Fruit fly (Drosophila melanogaster) whole organism, embryonic: Measurements from ENCODE around the gene Targ2.

Source experiments
- C15 ChIP-seq: fragments of 200-800 bp; sonication (Bioruptor generic); IDR thresholded peaks from 3 replicates; pipeline ENCODE4 v1.3.6; 2022; ENCODE audit warnings: missing biosample characterization, missing genetic modification characterization
- CG11695 ChIP-seq: fragments of 200-800 bp; sonication (Bioruptor generic); IDR thresholded peaks from 3 replicates; pipeline ENCODE4 v1.3.6; 2022; ENCODE audit warnings: missing biosample characterization, missing genetic modification characterization
- CG12071 ChIP-seq: fragments of 200-800 bp; sonication (Bioruptor generic); optimal IDR thresholded peaks from 3 replicates; lab custom pipeline; 2018; ENCODE audit warnings: missing biosample characterization, mild to moderate bottlenecking, missing genetic modification characterization
- CG12299 ChIP-seq: fragments of 200-800 bp; sonication (Bioruptor generic); optimal IDR thresholded peaks from 2 replicates; lab custom pipeline; 2018; ENCODE audit warnings: missing biosample characterization, mild to moderate bottlenecking, missing genetic modification characterization
- CG14667 ChIP-seq: fragments of 200-800 bp; sonication (Bioruptor generic); IDR thresholded peaks from 2 replicates; pipeline ENCODE4 v1.3.6; 2022; ENCODE audit warnings: missing biosample characterization, missing genetic modification characterization
- CG1832 ChIP-seq: fragments of 200-800 bp; sonication (Bioruptor generic); optimal IDR thresholded peaks from 2 replicates; lab custom pipeline; 2017; ENCODE audit warnings: missing biosample characterization, mild to moderate bottlenecking, missing genetic modification characterization, inconsistent platforms
- CG3838 ChIP-seq: fragments of 200-800 bp; sonication (Bioruptor generic); optimal IDR thresholded peaks from 3 replicates; lab custom pipeline; 2016; ENCODE audit warnings: missing biosample characterization, missing genetic modification characterization
- CG3847 ChIP-seq: fragments of 200-800 bp; sonication (Bioruptor generic); IDR thresholded peaks from 2 replicates; pipeline ENCODE4 v1.3.6; 2022; ENCODE audit warnings: missing biosample characterization, missing genetic modification characterization
- CG4730 ChIP-seq: fragments of 200-800 bp; sonication (Bioruptor generic); IDR thresholded peaks from 2 replicates; pipeline ENCODE4 v1.3.6; 2022; ENCODE audit warnings: missing biosample characterization, missing genetic modification characterization
- Chrac-16 ChIP-seq: fragments of 200-800 bp; sonication (Bioruptor generic); optimal IDR thresholded peaks from 3 replicates; lab custom pipeline; 2016; ENCODE audit warnings: missing biosample characterization, missing genetic modification characterization
- Doc2 ChIP-seq: fragments of 200-800 bp; sonication (Bioruptor generic); IDR thresholded peaks from 2 replicates; pipeline ENCODE4 v1.3.6; 2022; ENCODE audit warnings: missing biosample characterization, missing genetic modification characterization
- Drgx ChIP-seq: fragments of 200-800 bp; sonication (Bioruptor generic); IDR thresholded peaks from 2 replicates; pipeline ENCODE4 v1.3.6; 2022; ENCODE audit warnings: missing biosample characterization, missing genetic modification characterization
- E2f1 ChIP-seq: fragments of 200-800 bp; sonication (Bioruptor generic); IDR thresholded peaks from 2 replicates; pipeline ENCODE4 v1.3.6; 2022; ENCODE audit warnings: missing biosample characterization, missing genetic modification characterization
- Ets65A ChIP-seq: fragments of 200-800 bp; sonication (Bioruptor generic); peaks from one replicate; lab custom pipeline; 2016; ENCODE audit warnings: missing biosample characterization, missing genetic modification characterization
- Fer2 ChIP-seq: fragments of 200-800 bp; sonication (Bioruptor generic); optimal IDR thresholded peaks from 2 replicates; lab custom pipeline; 2018; ENCODE audit warnings: missing biosample characterization, mild to moderate bottlenecking, missing genetic modification characterization, moderate library complexity
- Jarid2 ChIP-seq: fragments of 200-800 bp; sonication (Bioruptor generic); optimal IDR thresholded peaks from 3 replicates; lab custom pipeline; 2017; ENCODE audit warnings: mild to moderate bottlenecking, missing biosample characterization, missing genetic modification reagents, missing genetic modification characterization
- Opbp ChIP-seq: fragments of 200-800 bp; sonication (Bioruptor generic); IDR thresholded peaks from 3 replicates; pipeline ENCODE4 v1.3.6; 2022; ENCODE audit warnings: missing biosample characterization, missing genetic modification characterization; ENCODE audit not compliant: partially characterized antibody
- Optix ChIP-seq: fragments of 200-800 bp; sonication (Bioruptor generic); IDR thresholded peaks from 3 replicates; pipeline ENCODE4 v1.3.6; 2022; ENCODE audit warnings: missing biosample characterization, missing genetic modification characterization
- Trl ChIP-seq, 3 experiments: fragments of >200 bp in 2 of 3; fragments of 200-800 bp in 1 of 3; sonication (Bioruptor generic) in 1 of 3; optimal IDR thresholded peaks; 2 replicates in 1 of 3; 3 replicates in 2 of 3; lab custom pipeline; 2016 to 2017; ENCODE audit warnings: missing biosample characterization in 1 of 3, missing genetic modification characterization in 1 of 3
- Xbp1 ChIP-seq: fragments of 200-800 bp; sonication (Bioruptor generic); optimal IDR thresholded peaks from 3 replicates; lab custom pipeline; 2016; ENCODE audit warnings: missing biosample characterization, mild to moderate bottlenecking, missing genetic modification characterization
- bsh ChIP-seq, 2 experiments: fragments of 200-800 bp; sonication (Bioruptor generic); optimal IDR thresholded peaks; 2 replicates each; lab custom pipeline; 2017 to 2018; ENCODE audit warnings: mild to moderate bottlenecking in 2 of 2, missing biosample characterization in 2 of 2, missing genetic modification characterization in 2 of 2, moderate library complexity in 1 of 2
- cg ChIP-seq: fragments of 200-800 bp; sonication (Bioruptor generic); optimal IDR thresholded peaks from 3 replicates; lab custom pipeline; 2019; ENCODE audit warnings: missing biosample characterization, mild to moderate bottlenecking, missing genetic modification characterization, moderate library complexity
- ftz-f1 ChIP-seq: fragments of 200-800 bp; sonication (Bioruptor generic); optimal IDR thresholded peaks from 2 replicates; lab custom pipeline; 2016; ENCODE audit warnings: missing biosample characterization, missing genetic modification characterization
- gem ChIP-seq: fragments of 200-800 bp; sonication (Bioruptor generic); optimal IDR thresholded peaks from 2 replicates; lab custom pipeline; 2019; ENCODE audit warnings: missing biosample characterization, mild to moderate bottlenecking, missing genetic modification characterization, moderate library complexity
- gsb ChIP-seq: fragments of 200-800 bp; sonication (Bioruptor generic); IDR thresholded peaks from 2 replicates; pipeline ENCODE4 v1.3.6; 2022; ENCODE audit warnings: missing biosample characterization, missing genetic modification characterization
- hbn ChIP-seq: fragments of 200-800 bp; sonication (Bioruptor generic); IDR thresholded peaks from 2 replicates; pipeline ENCODE4 v1.3.6; 2022; ENCODE audit warnings: missing biosample characterization, missing genetic modification characterization; ENCODE audit not compliant: partially characterized antibody
- odd ChIP-seq: fragments of 200-800 bp; sonication (Bioruptor generic); optimal IDR thresholded peaks from 2 replicates; lab custom pipeline; 2017; ENCODE audit warnings: missing biosample characterization, mild to moderate bottlenecking, missing genetic modification characterization
- psq ChIP-seq: fragments of 200-800 bp; sonication (Bioruptor generic); optimal IDR thresholded peaks from 2 replicates; lab custom pipeline; 2017; ENCODE audit warnings: missing biosample characterization, missing genetic modification characterization
- stc ChIP-seq: fragments of 200-800 bp; sonication (Bioruptor generic); IDR thresholded peaks from 2 replicates; pipeline ENCODE4 v1.3.6; 2022; ENCODE audit warnings: missing biosample characterization, missing genetic modification characterization
- trh ChIP-seq: fragments of 200-800 bp; sonication (Bioruptor generic); optimal IDR thresholded peaks from 2 replicates; lab custom pipeline; 2016; ENCODE audit warnings: missing biosample characterization, missing genetic modification characterization
- z ChIP-seq: fragments of 200-800 bp; sonication (Bioruptor generic); IDR thresholded peaks from 3 replicates; pipeline ENCODE4 v1.3.6; 2022; ENCODE audit warnings: missing biosample characterization, missing genetic modification characterization

The Targ2 gene

dm6 chr3L:21239999-21240509, 37.0 kb upstream of the Targ2 start (continued):
- peak; percentile 77 for TF ChIP-seq psq (GFP tag; lab: Kevin White, UChicago)
- TF ChIP-seq odd (GFP tag; lab: Kevin White, UChicago): peak; percentile 25
- peak; percentile 43 for TF ChIP-seq CG1832
- TF ChIP-seq CG11695: 0 out of 3 replicates have a peak, but pooled peaks have one; percentile 7
- no peak for TF ChIP-seq trh (GFP tag; lab: Kevin White, UChicago)
- peak; percentile 91 for TF ChIP-seq CG3838 (GFP tag; lab: Kevin White, UChicago)
- peak; percentile 74; the same call in 2 of the 3 replicates for TF ChIP-seq z (GFP tag; lab: Robert Waterston, UW)
- TF ChIP-seq Chrac-16 (GFP tag; lab: Kevin White, UChicago): no peak
- peak; percentile 27; the same call in 1 of the 2 replicates for TF ChIP-seq hbn (GFP tag; lab: Robert Waterston, UW)
- TF ChIP-seq Jarid2: peak; percentile 98
- peak; percentile 11 for TF ChIP-seq Xbp1 (GFP tag; lab: Kevin White, UChicago)
- TF ChIP-seq CG14667 (GFP tag; lab: Robert Waterston, UW): no peak
- no peak for TF ChIP-seq C15 (GFP tag; lab: Robert Waterston, UW)
- TF ChIP-seq gem (tag; lab: Kevin White, UChicago): no peak
- peak; percentile 41 for TF ChIP-seq CG12071 (GFP tag; lab: Kevin White, UChicago)

- peak; percentile 59 for TF ChIP-seq Ets65A (GFP tag; lab: Kevin White, UChicago)
- TF ChIP-seq Opbp (GFP tag; lab: Robert Waterston, UW): no peak
- TF ChIP-seq Drgx (GFP tag; lab: Robert Waterston, UW): 0 out of 2 replicates have a peak, but pooled peaks have one; percentile 9
These were observed 35.3 kb upstream of the Targ2 start for dm6 chr3L:21238377-21238776.

DNA sequence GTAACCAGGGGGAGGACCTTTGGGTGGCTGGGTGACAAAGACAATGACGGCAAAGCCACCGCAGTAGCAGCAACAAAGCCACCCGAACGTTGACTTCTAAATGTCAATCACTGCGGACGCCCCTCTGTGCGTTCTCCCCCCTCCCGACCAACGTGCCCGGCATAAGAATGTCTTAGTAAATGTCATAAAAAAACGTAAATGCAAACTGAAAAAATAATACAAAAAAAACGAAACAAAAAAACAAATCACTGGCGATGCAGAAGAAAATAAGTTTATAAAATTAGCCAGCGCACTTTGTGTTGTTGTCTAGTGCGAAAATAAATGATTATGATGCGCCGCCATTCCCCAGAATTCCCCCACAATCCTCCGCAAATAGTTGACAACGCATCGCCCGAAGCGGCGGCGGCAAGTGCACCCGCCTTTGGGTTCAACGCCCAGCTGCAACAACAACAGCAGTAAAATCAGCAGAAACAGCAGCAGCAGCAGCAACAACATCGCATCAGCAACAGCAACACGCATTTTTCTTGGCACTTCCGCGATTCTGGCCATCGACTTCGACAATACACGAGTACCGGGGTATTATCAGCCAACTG, 34.0 kb upstream of the Targ2 start:
- peak; percentile 78 for TF ChIP-seq Drgx (GFP tag; lab: Robert Waterston, UW)
- TF ChIP-seq CG14667 (GFP tag; lab: Robert Waterston, UW): no peak
- TF ChIP-seq CG4730: 0 out of 2 replicates have a peak, but pooled peaks have one; percentile 7
- TF ChIP-seq Ets65A (GFP tag; lab: Kevin White, UChicago): peak; percentile 14
- no peak for TF ChIP-seq CG12299 (tag; lab: Kevin White, UChicago)
- TF ChIP-seq E2f1 (GFP tag; lab: Robert Waterston, UW): no peak
- peak in 1 of 2 experiments; percentile 86 for TF ChIP-seq bsh (GFP tag; optimal IDR thresholded peaks at IDR 0.05; lab: Kevin White, UChicago)
- TF ChIP-seq, all 482 proteins: peak for 4

DNA sequence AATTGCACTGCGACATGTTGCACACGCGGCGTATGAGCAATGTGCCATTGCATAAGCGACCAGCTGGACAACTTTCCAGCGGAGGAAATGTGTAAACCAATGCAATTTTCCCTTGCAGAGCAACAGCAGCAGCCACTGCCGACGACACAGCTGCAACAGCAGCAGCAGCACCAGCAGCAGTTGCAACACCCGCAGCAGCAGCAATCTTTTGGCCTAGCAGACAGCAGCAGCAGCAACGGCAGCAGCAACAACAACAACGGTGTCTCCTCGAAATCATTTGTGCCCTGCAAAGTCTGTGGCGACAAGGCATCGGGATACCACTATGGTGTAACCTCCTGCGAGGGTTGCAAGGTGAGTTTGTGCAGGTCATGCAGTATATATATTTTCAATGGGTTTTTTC, 27.7 kb upstream of the Targ2 start:
- TF ChIP-seq CG3847 (0 out of 2 replicates have a peak, but pooled peaks have one; percentile 13), Fer2 (tag; lab: Kevin White, UChicago) (no peak)

DNA sequence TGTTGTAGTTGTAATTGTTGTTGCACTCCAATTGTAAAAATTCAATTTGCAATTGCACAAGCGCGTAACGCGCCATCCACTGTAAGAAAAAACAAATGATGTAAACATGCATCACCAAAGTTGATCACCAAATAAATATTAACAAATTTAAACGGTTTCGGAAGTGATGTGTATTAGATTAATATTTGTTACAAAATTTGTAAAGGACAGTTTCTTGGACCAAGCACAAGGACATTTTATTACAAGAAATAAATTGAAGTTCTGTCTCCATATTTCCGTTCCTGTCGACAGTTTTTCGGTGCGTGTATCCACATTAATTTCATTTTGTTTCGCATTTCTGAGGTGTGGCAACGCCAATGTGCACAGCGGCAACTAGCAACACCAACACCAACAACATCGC, 26.7 kb upstream of the Targ2 start:
- peak; percentile 76 for TF ChIP-seq Drgx (GFP tag; lab: Robert Waterston, UW)
- TF ChIP-seq Doc2: no peak
- TF ChIP-seq bsh (GFP tag; optimal IDR thresholded peaks at IDR 0.05; lab: Kevin White, UChicago): peak in 1 of 2 experiments; percentile 10

- no peak for TF ChIP-seq ftz-f1 (GFP tag; lab: Kevin White, UChicago)
- TF ChIP-seq Optix (GFP tag; lab: Robert Waterston, UW): no peak
- peak; percentile 30 for TF ChIP-seq cg (GFP tag; lab: Kevin White, UChicago)
- no peak for TF ChIP-seq stc (GFP tag; lab: Robert Waterston, UW)
- TF ChIP-seq gsb (GFP tag; lab: Robert Waterston, UW): 0 out of 2 replicates have a peak, but pooled peaks have one; percentile 12
- peak in 1 of 2 experiments; percentile 11 for TF ChIP-seq Trl (optimal IDR thresholded peaks at IDR 0.05; lab: Kevin White, UChicago)
- TF ChIP-seq Trl (GFP tag; optimal IDR thresholded peaks at IDR 0.05; lab: Kevin White, UChicago): no peak
These were observed 23.3 kb upstream of the Targ2 start, which contains the start of gene Eip78C for dm6 chr3L:21226309-21226708. Eip78C (plus strand) TSS chr3L:21226609.
